Worm (Caenorhabditis elegans): Measurements from ENCODE around the gene mip-2.
A peak's percentile ranks its signal among the peaks of the same experiment; 100 is the strongest.

Gene mip-2

ce11 chrV:13664340-13664916 is 7.3 kb downstream of the mip-2 start (continued):
- TF ChIP-seq fkh-4 (tag; optimal IDR thresholded peaks at IDR 0.05; ENCODE audit: borderline replicate concordance) (no peak), zag-1 (tag; optimal IDR thresholded peaks at IDR 0.05) (no peak), nhr-237 (tag; optimal IDR thresholded peaks at IDR 0.05) (no peak), rnt-1 (tag; optimal IDR thresholded peaks at IDR 0.05) (peak; percentile 26), nhr-71 (tag; optimal IDR thresholded peaks at IDR 0.05) (peak; percentile 48), lin-14 (GFP tag; optimal IDR thresholded peaks at IDR 0.05) (peak; percentile 18), snpc-4 (tag; optimal IDR thresholded peaks at IDR 0.05) (no peak), ceh-63 (GFP tag; optimal IDR thresholded peaks at IDR 0.05) (no peak), lin-15B (tag; optimal IDR thresholded peaks at IDR 0.05) (peak; percentile 3), tbx-2 (tag; optimal IDR thresholded peaks at IDR 0.05) (peak; percentile 7), efl-3 (GFP tag; optimal IDR thresholded peaks at IDR 0.05) (no peak), unc-130 (tag; optimal IDR thresholded peaks at IDR 0.05) (no peak), nhr-77 (tag; optimal IDR thresholded peaks at IDR 0.05) (no peak), nhr-20 (tag; optimal IDR thresholded peaks at IDR 0.05) (no peak), swsn-7 (tag; optimal IDR thresholded peaks at IDR 0.05) (peak; percentile 3), lsy-2 (tag; optimal IDR thresholded peaks at IDR 0.05) (peak in 1 of 2 experiments; percentile 25), jun-1 (tag; optimal IDR thresholded peaks at IDR 0.05) (peak; percentile 10), pax-3 (tag; optimal IDR thresholded peaks at IDR 0.05) (peak; percentile 19), unc-98 (GFP tag; IDR thresholded peaks at IDR 0.05) (no peak), hlh-17 (GFP tag; optimal IDR thresholded peaks at IDR 0.05; ENCODE audit: borderline replicate concordance) (no peak), ztf-4 (tag; optimal IDR thresholded peaks at IDR 0.05) (no peak), Y116A8C.19 (tag; optimal IDR thresholded peaks at IDR 0.05; ENCODE audit: borderline replicate concordance) (no peak), fos-1 (tag; optimal IDR thresholded peaks at IDR 0.05) (no peak), alr-1 (tag; optimal IDR thresholded peaks at IDR 0.05; ENCODE audit: borderline replicate concordance) (no peak), fkh-8 (tag; optimal IDR thresholded peaks at IDR 0.05) (peak; percentile 34), irx-1 (tag; optimal IDR thresholded peaks at IDR 0.05) (no peak), egl-13 (tag; optimal IDR thresholded peaks at IDR 0.05) (no peak)

- no peak for TF ChIP-seq nhr-76 (tag; optimal IDR thresholded peaks at IDR 0.05)
- TF ChIP-seq C16A3.4 (tag; optimal IDR thresholded peaks at IDR 0.05): peak; percentile 48
- peak; percentile 50 for TF ChIP-seq lin-14 (GFP tag; optimal IDR thresholded peaks at IDR 0.05)
- TF ChIP-seq nhr-84 (tag; optimal IDR thresholded peaks at IDR 0.05): no peak
- no peak for TF ChIP-seq dsc-1 (tag; optimal IDR thresholded peaks at IDR 0.05)
- no peak for TF ChIP-seq mab-9 (GFP tag; IDR thresholded peaks at IDR 0.05)
- no peak for TF ChIP-seq tbx-2 (tag; optimal IDR thresholded peaks at IDR 0.05)
- TF ChIP-seq nhr-19 (GFP tag; conservative IDR thresholded peaks at IDR 0.05): peak; percentile 46
- TF ChIP-seq nhr-85 (tag): peak; percentile 76
- TF ChIP-seq aha-1 (tag; optimal IDR thresholded peaks at IDR 0.05): no peak
- no peak for TF ChIP-seq unc-62 (GFP tag; optimal IDR thresholded peaks at IDR 0.05)
- no peak for TF ChIP-seq ceh-8 (GFP tag; optimal IDR thresholded peaks at IDR 0.05)
- TF ChIP-seq dpl-1 (GFP tag; optimal IDR thresholded peaks at IDR 0.05): peak in 2 of 3 experiments; percentile 9 to 38
- TF ChIP-seq zag-1 (tag; optimal IDR thresholded peaks at IDR 0.05): no peak
- peak in 1 of 6 experiments; percentile 12 for TF ChIP-seq elt-3 (tag; optimal IDR thresholded peaks at IDR 0.05)
- TF ChIP-seq xbp-1 (tag; optimal IDR thresholded peaks at IDR 0.05): no peak
- TF ChIP-seq ceh-63 (GFP tag; optimal IDR thresholded peaks at IDR 0.05): no peak
- TF ChIP-seq nhr-20 (tag; optimal IDR thresholded peaks at IDR 0.05): peak; percentile 52
- TF ChIP-seq rnt-1 (tag; optimal IDR thresholded peaks at IDR 0.05): no peak
- no peak for TF ChIP-seq sox-4 (tag; optimal IDR thresholded peaks at IDR 0.05)
- TF ChIP-seq nhr-71 (tag; optimal IDR thresholded peaks at IDR 0.05): peak; percentile 67
- no peak for TF ChIP-seq hlh-4 (tag; optimal IDR thresholded peaks at IDR 0.05)
- TF ChIP-seq lsy-2 (tag; optimal IDR thresholded peaks at IDR 0.05): peak in 1 of 2 experiments; percentile 12
- TF ChIP-seq unc-30 (tag; optimal IDR thresholded peaks at IDR 0.05): no peak
- no peak for TF ChIP-seq isw-1 (GFP tag; IDR thresholded peaks at IDR 0.05)
- no peak for TF ChIP-seq lin-13 (GFP tag; optimal IDR thresholded peaks at IDR 0.05)
- TF ChIP-seq zip-4 (GFP tag; optimal IDR thresholded peaks at IDR 0.05): peak; percentile 40
- TF ChIP-seq sup-37 (GFP tag; optimal IDR thresholded peaks at IDR 0.05): no peak
- TF ChIP-seq grh-1 (GFP tag; IDR thresholded peaks at IDR 0.05): no peak
- peak; percentile 2 for TF ChIP-seq elt-2 (tag; optimal IDR thresholded peaks at IDR 0.05)
- peak; percentile 17 for TF ChIP-seq blmp-1 (tag; optimal IDR thresholded peaks at IDR 0.05)
Measured at ce11 chrV:13660660-13661325, 11.0 kb downstream of the mip-2 start, which contains the start of gene letm-1. Gene letm-1, plus strand, starts transcription at chrV:13661257.

Data from whole organism, L1 larva.